Worm (Caenorhabditis elegans): ENCODE measurements around the gene F37C4.6.
"Not testable (repeated sequence)": the region's sequence is repeated elsewhere in the genome, so short reads cannot be mapped to it uniquely, and the experiment has no call there.

The F37C4.6 gene

DNA sequence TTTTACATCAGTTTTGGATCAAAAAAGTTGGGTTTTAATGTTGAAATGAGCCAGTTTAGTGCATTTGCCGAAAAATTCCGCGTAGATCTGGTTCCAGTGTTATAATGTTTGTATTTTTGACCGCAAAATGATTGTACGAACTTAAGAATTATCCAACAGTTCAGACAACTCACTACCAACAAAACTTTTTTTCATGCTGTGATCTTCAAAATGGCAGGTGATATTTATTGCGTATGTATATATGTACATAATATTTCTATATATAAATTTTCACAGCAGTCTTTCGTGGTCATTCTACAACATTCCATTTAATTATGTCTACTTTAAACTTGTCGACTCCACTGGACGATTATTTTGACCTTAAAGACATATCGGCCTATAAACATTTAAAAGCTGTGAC is 37.2 kb upstream of the F37C4.6 start, which contains the start of gene srz-20:
TSS of gene srz-20 (plus strand) at position 301 of the 400 bp plus-strand sequence.
- TF ChIP-seq skn-1 (tag; optimal IDR thresholded peaks at IDR 0.05) (no peak), sma-9 (GFP tag; optimal IDR thresholded peaks at IDR 0.05) (no peak), sma-9 (tag; optimal IDR thresholded peaks at IDR 0.05) (no peak), nhr-129 (tag; optimal IDR thresholded peaks at IDR 0.05) (no peak), ZK546.5 (tag; optimal IDR thresholded peaks at IDR 0.05) (no peak), mdl-1 (tag; optimal IDR thresholded peaks at IDR 0.05) (no peak), nhr-237 (tag; optimal IDR thresholded peaks at IDR 0.05) (no peak), Y55F3AM.14 (GFP tag; optimal IDR thresholded peaks at IDR 0.05) (no peak), fos-1 (tag; optimal IDR thresholded peaks at IDR 0.05) (no peak), lsy-2 (tag; optimal IDR thresholded peaks at IDR 0.05) (no peak)

DNA sequence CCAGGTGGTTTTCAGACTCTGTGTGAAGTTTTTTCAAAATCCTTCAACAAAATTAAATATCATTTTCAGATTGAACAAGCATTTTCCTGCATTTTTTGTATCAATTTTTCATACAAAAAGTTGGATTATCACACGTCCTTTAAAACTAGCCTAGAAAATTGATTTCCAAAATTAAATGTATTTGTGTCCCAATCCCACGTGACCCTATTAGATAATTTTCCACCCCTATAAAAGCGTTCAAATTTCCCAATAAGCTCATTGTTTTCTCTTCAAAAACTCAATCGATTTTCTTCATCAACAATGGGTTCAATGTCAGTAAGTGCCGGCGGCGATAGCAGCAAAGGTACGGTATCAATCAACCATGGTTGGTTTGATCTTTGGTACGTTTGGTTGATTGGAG is 36.3 kb upstream of the F37C4.6 start, which contains the start of gene F56D6.19:
TSS of gene F56D6.19 (plus strand) at position 301 of the 400 bp plus-strand sequence.
- no peak for TF ChIP-seq snpc-4 (tag; optimal IDR thresholded peaks at IDR 0.05)
- no peak for TF ChIP-seq unc-39 (tag; optimal IDR thresholded peaks at IDR 0.05)
- no peak for TF ChIP-seq lin-13 (GFP tag; optimal IDR thresholded peaks at IDR 0.05)
- no peak for TF ChIP-seq sma-3 (GFP tag; optimal IDR thresholded peaks at IDR 0.05)
- TF ChIP-seq elt-1 (tag; optimal IDR thresholded peaks at IDR 0.05): no peak
- TF ChIP-seq lin-39 (tag; optimal IDR thresholded peaks at IDR 0.05): no peak
- TF ChIP-seq alr-1 (tag; optimal IDR thresholded peaks at IDR 0.05): no peak
- TF ChIP-seq lin-11 (tag; optimal IDR thresholded peaks at IDR 0.05): no peak
- no peak for TF ChIP-seq F13H6.1 (tag; optimal IDR thresholded peaks at IDR 0.05)
- TF ChIP-seq ama-1 (optimal IDR thresholded peaks at IDR 0.05): no peak
- TF ChIP-seq elt-3 (tag; optimal IDR thresholded peaks at IDR 0.05): no peak
- no peak for TF ChIP-seq crh-2 (tag; optimal IDR thresholded peaks at IDR 0.05)
- TF ChIP-seq nhr-237 (tag; optimal IDR thresholded peaks at IDR 0.05): no peak
- no peak for TF ChIP-seq zag-1 (tag; optimal IDR thresholded peaks at IDR 0.05)
- no peak for TF ChIP-seq ztf-4 (tag; optimal IDR thresholded peaks at IDR 0.05)
- TF ChIP-seq nhr-6 (tag; optimal IDR thresholded peaks at IDR 0.05): no peak

DNA sequence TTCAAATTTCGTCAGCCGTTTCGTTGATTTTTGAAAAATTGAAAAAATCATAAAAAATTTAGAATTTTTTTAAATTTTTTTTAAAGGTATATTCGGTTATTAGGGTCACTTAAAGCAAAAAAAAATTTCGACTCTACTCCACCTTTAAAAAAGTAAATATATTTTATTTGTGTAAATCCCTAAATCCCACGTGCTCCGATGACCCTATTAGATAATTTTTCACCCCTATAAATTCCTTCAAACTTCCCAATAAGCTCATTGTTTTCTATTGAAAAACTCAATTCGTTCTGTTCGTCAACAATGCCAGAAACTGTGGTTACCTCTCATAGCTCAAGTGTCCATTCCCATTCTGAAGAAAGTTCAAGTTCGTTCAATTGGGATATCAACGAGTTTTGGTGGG is 34.5 kb upstream of the F37C4.6 start, which contains the start of gene F56D6.20:
TSS of gene F56D6.20 (plus strand) at position 301 of the 400 bp plus-strand sequence.
- no peak for TF ChIP-seq peb-1 (tag; optimal IDR thresholded peaks at IDR 0.05)
- TF ChIP-seq unc-62 (GFP tag; optimal IDR thresholded peaks at IDR 0.05): no peak
- no peak for TF ChIP-seq nhr-12 (tag; optimal IDR thresholded peaks at IDR 0.05)
- no peak for TF ChIP-seq aly-2 (tag; optimal IDR thresholded peaks at IDR 0.05)
- no peak for TF ChIP-seq elt-1 (tag; optimal IDR thresholded peaks at IDR 0.05)
- TF ChIP-seq mab-5 (tag; optimal IDR thresholded peaks at IDR 0.05): no peak
- no peak for TF ChIP-seq snpc-4 (tag; optimal IDR thresholded peaks at IDR 0.05)
- TF ChIP-seq sma-9 (GFP tag; optimal IDR thresholded peaks at IDR 0.05): no peak
- TF ChIP-seq sma-9 (tag; optimal IDR thresholded peaks at IDR 0.05): no peak
- TF ChIP-seq ama-1 (optimal IDR thresholded peaks at IDR 0.05): no peak
- TF ChIP-seq lin-11 (tag; optimal IDR thresholded peaks at IDR 0.05): no peak
- no peak for TF ChIP-seq ztf-4 (tag; optimal IDR thresholded peaks at IDR 0.05)

DNA sequence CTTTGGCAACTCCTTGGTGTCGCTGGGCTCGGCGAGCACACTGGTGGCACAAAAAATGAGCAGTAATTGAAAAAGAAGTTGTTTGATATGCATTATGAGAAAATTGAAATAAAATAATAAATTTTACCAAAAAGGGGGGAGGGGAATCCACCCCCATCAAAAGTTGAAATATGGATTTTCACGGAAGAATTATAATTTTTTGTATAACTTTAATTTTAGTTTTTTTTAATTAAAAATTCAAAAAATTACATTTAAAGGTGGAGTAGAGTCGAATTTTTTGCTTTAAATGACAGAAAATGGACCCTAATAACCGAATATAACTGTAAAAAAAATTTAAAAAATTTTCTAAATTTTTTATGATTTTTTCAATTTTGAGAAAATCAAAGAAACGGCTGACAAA is 33.7 kb upstream of the F37C4.6 start, which contains the start of gene F56D6.18:
TSS of gene F56D6.18 (minus strand) at position 101 of the 400 bp plus-strand sequence.
- not testable (repeated sequence) for TF ChIP-seq elt-3, crh-2, nhr-21 (tag; optimal IDR thresholded peaks at IDR 0.05)

DNA sequence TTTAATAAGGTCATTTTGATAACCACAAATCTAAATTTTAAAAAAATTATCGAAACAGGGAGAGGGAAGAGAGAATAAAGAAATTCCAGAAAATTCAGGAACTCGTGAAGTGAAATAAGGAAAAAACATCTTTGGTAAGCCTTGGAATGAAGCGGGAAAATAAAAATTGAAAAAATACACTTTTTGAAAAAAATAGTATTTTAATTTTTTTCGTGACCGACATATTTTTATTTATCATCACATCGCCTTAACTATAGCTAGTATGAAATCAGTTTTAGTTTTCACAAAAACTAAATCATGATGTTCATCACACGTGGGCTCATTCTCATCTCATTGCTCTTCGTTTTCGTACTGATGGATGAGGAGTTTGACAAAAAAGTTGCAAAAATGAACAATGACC is 31.0 kb upstream of the F37C4.6 start, which contains the start of gene F56D6.13:
TSS of gene F56D6.13 (plus strand) at position 301 of the 400 bp plus-strand sequence.
- TF ChIP-seq mab-5 (tag; optimal IDR thresholded peaks at IDR 0.05): no peak

DNA sequence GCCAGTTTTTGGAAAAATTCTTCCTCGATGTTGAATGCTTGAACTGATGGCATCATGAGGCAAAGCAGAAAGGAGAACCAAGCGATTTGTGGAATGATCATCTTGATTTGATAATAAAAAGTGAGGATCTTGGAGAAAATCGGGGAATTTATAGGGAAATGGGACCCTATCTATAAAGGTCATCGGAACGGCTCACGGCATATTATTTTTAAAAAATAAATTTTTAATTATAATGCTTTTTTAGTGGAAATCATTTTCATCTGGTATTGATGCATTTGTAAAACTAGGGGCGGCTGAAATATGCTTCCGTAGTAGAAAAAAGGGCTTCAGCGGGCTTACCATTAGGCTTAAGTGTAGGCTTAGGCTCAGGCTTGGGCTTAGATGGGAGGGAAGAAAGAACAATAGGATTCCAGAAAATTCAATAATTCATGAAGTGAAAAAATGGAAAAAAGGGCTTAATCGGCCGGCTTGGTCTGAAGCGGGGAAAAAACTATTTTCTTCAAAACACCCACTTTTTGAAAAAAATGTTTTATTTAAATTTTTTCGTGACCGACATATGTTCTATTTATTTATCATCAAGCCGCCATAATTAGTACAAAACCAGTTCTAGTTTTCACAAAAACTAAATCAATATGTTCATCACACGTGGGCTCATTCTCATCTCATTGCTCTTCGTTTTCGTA is 29.5 kb upstream of the F37C4.6 start, which contains the start of the genes F56D6.22 and F56D6.12:
TSS of gene F56D6.22 (minus strand) at position 101 of the 683 bp plus-strand sequence.
TSS of gene F56D6.12 (plus strand) at position 633 of the 683 bp plus-strand sequence.
- TF ChIP-seq alr-1 (tag; optimal IDR thresholded peaks at IDR 0.05) (no peak), Y55F3AM.14 (GFP tag; optimal IDR thresholded peaks at IDR 0.05) (no peak)

All from whole organism, L2 larva.